Worm (Caenorhabditis elegans): ENCODE data around the gene lin-23.

ce11 chrII:6322081-6322480 is 49.0 kb upstream of the lin-23 start:
- TF ChIP-seq him-1 (tag; optimal IDR thresholded peaks at IDR 0.05) (no peak), W03F9.2 (tag; optimal IDR thresholded peaks at IDR 0.05) (no peak), dao-5 (tag; optimal IDR thresholded peaks at IDR 0.05) (no peak)

Measured in whole organism, L4/young adult.